Worm (Caenorhabditis elegans) whole organism, L4 larva: ENCODE results near the gene srxa-10.
A peak's percentile ranks its signal among the peaks of the same experiment; 100 is the strongest.

Experiments
- F10B5.3 ChIP-seq: sonication (generic microtip); optimal IDR thresholded peaks from 2 replicates; lab custom pipeline; 2016; ENCODE audit warnings: mild to moderate bottlenecking, missing genetic modification characterization, missing compliant biosample characterization
- F44E2.7 ChIP-seq: fragments of 200-800 bp; sonication (Bioruptor generic); IDR thresholded peaks from 2 replicates; pipeline ENCODE4 v2.1.2; 2022; ENCODE audit warnings: missing genetic modification characterization, missing compliant biosample characterization
- T20F7.1 ChIP-seq: fragments of 200-800 bp; sonication (Bioruptor generic); optimal IDR thresholded peaks from 2 replicates; lab custom pipeline; 2018; ENCODE audit warnings: mild to moderate bottlenecking, missing genetic modification characterization, missing compliant biosample characterization
- T26A8.4 ChIP-seq: fragments of 200-800 bp; sonication (Bioruptor generic); IDR thresholded peaks from 2 replicates; pipeline ENCODE4 v1.3.6; 2022; ENCODE audit warnings: missing genetic modification characterization, missing compliant biosample characterization
- Y75B8A.6 ChIP-seq: fragments of 200-800 bp; sonication (Bioruptor generic); IDR thresholded peaks from 2 replicates; pipeline ENCODE4 v1.3.6; 2022; ENCODE audit warnings: missing genetic modification reagents, missing genetic modification characterization, missing compliant biosample characterization
- ZK337.2 ChIP-seq: fragments of 200-800 bp; sonication (Bioruptor generic); IDR thresholded peaks from 2 replicates; pipeline ENCODE4 v1.3.6; 2022; ENCODE audit warnings: missing genetic modification reagents, missing genetic modification characterization, missing compliant biosample characterization
- ceh-28 ChIP-seq: fragments of 150-350 bp; optimal IDR thresholded peaks from 2 replicates; lab custom pipeline; 2014; ENCODE audit warnings: missing biosample characterization, missing genetic modification reagents, missing genetic modification characterization
- ceh-44 ChIP-seq: fragments of 200-800 bp; sonication (Bioruptor generic); IDR thresholded peaks from 2 replicates; pipeline ENCODE4 v1.3.6; 2022; ENCODE audit warnings: missing genetic modification reagents, missing genetic modification characterization, missing compliant biosample characterization
- ceh-62 ChIP-seq: sonication (generic microtip); optimal IDR thresholded peaks from 2 replicates; lab custom pipeline; 2017; ENCODE audit warnings: missing biosample characterization, missing genetic modification characterization
- cey-2 ChIP-seq: sonication (generic microtip); optimal IDR thresholded peaks from 3 replicates; lab custom pipeline; 2017; ENCODE audit warnings: missing genetic modification characterization, mild to moderate bottlenecking, missing compliant biosample characterization, antibody characterized with exemption, borderline replicate concordance; ENCODE audit not compliant: insufficient read depth
- daf-12 ChIP-seq: fragments of 150-350 bp; optimal IDR thresholded peaks from 2 replicates; lab custom pipeline; 2014; ENCODE audit warnings: missing biosample characterization, missing genetic modification reagents, missing genetic modification characterization
- daf-16 ChIP-seq, 3 experiments: sonication (generic microtip); optimal IDR thresholded peaks; 2 replicates each; lab custom pipeline; 2016 to 2017; ENCODE audit warnings: missing genetic modification characterization in 3 of 3, missing genetic modification reagents in 3 of 3, mild to moderate bottlenecking in 2 of 3, missing compliant biosample characterization in 2 of 3, missing biosample characterization in 1 of 3, moderate library complexity in 1 of 3
- dmd-6 ChIP-seq: fragments of 200-800 bp; sonication (Bioruptor generic); IDR thresholded peaks from 2 replicates; pipeline ENCODE4 v1.3.6; 2022; ENCODE audit warnings: missing genetic modification reagents, missing genetic modification characterization, missing compliant biosample characterization
- dmd-9 ChIP-seq: fragments of 200-800 bp; sonication (Bioruptor generic); IDR thresholded peaks from 2 replicates; pipeline ENCODE4 v1.3.6; 2022; ENCODE audit warnings: missing genetic modification reagents, missing genetic modification characterization, missing compliant biosample characterization
- dpl-1 ChIP-seq: fragments of 150-350 bp; optimal IDR thresholded peaks from 2 replicates; lab custom pipeline; 2014; ENCODE audit warnings: missing biosample characterization, missing genetic modification reagents, missing genetic modification characterization
- dve-1 ChIP-seq: sonication (generic microtip); optimal IDR thresholded peaks from 2 replicates; lab custom pipeline; 2017; ENCODE audit warnings: antibody characterized with exemption, mild to moderate bottlenecking, missing genetic modification characterization, missing compliant biosample characterization; ENCODE audit not compliant: insufficient read depth
- egl-27 ChIP-seq: sonication (generic microtip); optimal IDR thresholded peaks from 3 replicates; lab custom pipeline; 2017; ENCODE audit warnings: missing biosample characterization, missing genetic modification reagents, missing genetic modification characterization
- egl-43 ChIP-seq: fragments of 200-800 bp; sonication (Bioruptor generic); IDR thresholded peaks from 2 replicates; pipeline ENCODE4 v1.3.6; 2022; ENCODE audit warnings: missing genetic modification reagents, missing genetic modification characterization, missing compliant biosample characterization
- hif-1 ChIP-seq, 2 experiments: sonication (generic microtip); optimal IDR thresholded peaks; 2 replicates each; lab custom pipeline; 2016 to 2017; ENCODE audit warnings: missing compliant biosample characterization in 2 of 2, missing genetic modification characterization in 2 of 2, missing genetic modification reagents in 2 of 2, missing genotype in 2 of 2, mild to moderate bottlenecking in 1 of 2
- hlh-11 ChIP-seq: fragments of 200-800 bp; sonication (Bioruptor generic); optimal IDR thresholded peaks from 2 replicates; lab custom pipeline; 2018; ENCODE audit warnings: mild to moderate bottlenecking, missing genetic modification characterization, missing compliant biosample characterization
- hmg-1.1 ChIP-seq: fragments of 200-800 bp; sonication (Bioruptor generic); IDR thresholded peaks from 2 replicates; pipeline ENCODE4 v1.3.6; 2022; ENCODE audit warnings: missing genetic modification reagents, missing genetic modification characterization, missing compliant biosample characterization
- jun-1 ChIP-seq: fragments of 150-350 bp; optimal IDR thresholded peaks from 2 replicates; lab custom pipeline; 2014; ENCODE audit warnings: missing biosample characterization, missing genetic modification reagents, missing genetic modification characterization
- lin-13 ChIP-seq: fragments of 150-350 bp; optimal IDR thresholded peaks from 2 replicates; lab custom pipeline; 2014; ENCODE audit warnings: missing biosample characterization, missing genetic modification reagents, missing genetic modification characterization
- lin-15B ChIP-seq: fragments of 150-350 bp; sonication (generic microtip); optimal IDR thresholded peaks from 3 replicates; lab custom pipeline; 2014; ENCODE audit warnings: missing biosample characterization, missing genetic modification characterization
- lin-38 ChIP-seq: fragments of 200-800 bp; sonication (Bioruptor generic); IDR thresholded peaks from 2 replicates; pipeline ENCODE4 v1.3.6; 2022; ENCODE audit warnings: missing genetic modification reagents, missing genetic modification characterization, missing compliant biosample characterization
- lin-39 ChIP-seq: fragments of 150-350 bp; optimal IDR thresholded peaks from 2 replicates; lab custom pipeline; 2014; ENCODE audit warnings: missing biosample characterization, missing genetic modification reagents, missing genetic modification characterization
- madf-5 ChIP-seq, 2 experiments: fragments of 200-800 bp; sonication (Bioruptor generic); IDR thresholded peaks; 2 replicates each; pipeline ENCODE4 v1.3.6; 2022; ENCODE audit warnings: missing compliant biosample characterization in 2 of 2, missing genetic modification characterization in 2 of 2
- mdl-1 ChIP-seq, 2 experiments: fragments of 150-350 bp in 1 of 2; sonication (generic microtip) in 1 of 2; optimal IDR thresholded peaks; 2 replicates each; lab custom pipeline; 2014 to 2017; ENCODE audit warnings: missing biosample characterization in 2 of 2, missing genetic modification characterization in 2 of 2
- mes-2 ChIP-seq: sonication (generic microtip); optimal IDR thresholded peaks from 2 replicates; lab custom pipeline; 2016; ENCODE audit warnings: missing genotype, mild to moderate bottlenecking, missing genetic modification characterization, missing compliant biosample characterization; ENCODE audit not compliant: poor library complexity, severe bottlenecking
- nhr-10 ChIP-seq: fragments of 150-350 bp; optimal IDR thresholded peaks from 2 replicates; lab custom pipeline; 2014; ENCODE audit warnings: missing biosample characterization, missing genetic modification characterization
- nhr-102 ChIP-seq: sonication (generic microtip); optimal IDR thresholded peaks from 2 replicates; lab custom pipeline; 2016; ENCODE audit warnings: mild to moderate bottlenecking, missing genetic modification characterization, moderate library complexity, missing compliant biosample characterization
- nhr-28 ChIP-seq: fragments of 150-350 bp; optimal IDR thresholded peaks from 2 replicates; lab custom pipeline; 2014; ENCODE audit warnings: missing biosample characterization, missing genetic modification characterization
- nhr-42 ChIP-seq: fragments of 200-800 bp; sonication (Bioruptor generic); IDR thresholded peaks from 2 replicates; pipeline ENCODE4 v1.3.6; 2022; ENCODE audit warnings: missing genetic modification characterization, missing compliant biosample characterization
- nhr-48 ChIP-seq: sonication (generic microtip); optimal IDR thresholded peaks from 2 replicates; lab custom pipeline; 2016; ENCODE audit warnings: mild to moderate bottlenecking, missing genetic modification characterization, missing compliant biosample characterization
- php-3 ChIP-seq: fragments of 200-800 bp; sonication (Bioruptor generic); IDR thresholded peaks from 2 replicates; pipeline ENCODE4 v1.3.6; 2022; ENCODE audit warnings: missing genetic modification reagents, missing genetic modification characterization, missing compliant biosample characterization
- sdz-12 ChIP-seq: fragments of 200-800 bp; sonication (Bioruptor generic); optimal IDR thresholded peaks from 2 replicates; lab custom pipeline; 2018; ENCODE audit warnings: mild to moderate bottlenecking, missing genetic modification characterization, missing compliant biosample characterization
- set-16 ChIP-seq: fragments of 200-800 bp; sonication (Bioruptor generic); IDR thresholded peaks from 2 replicates; pipeline ENCODE4 v1.3.6; 2022; ENCODE audit warnings: missing genetic modification reagents, missing genetic modification characterization, missing compliant biosample characterization
- snpc-1.2 ChIP-seq: fragments of 200-800 bp; sonication (Bioruptor generic); IDR thresholded peaks from 2 replicates; pipeline ENCODE4 v1.3.6; 2022; ENCODE audit warnings: missing genetic modification reagents, missing genetic modification characterization, missing compliant biosample characterization
- snpc-4 ChIP-seq: fragments of 150-350 bp; optimal IDR thresholded peaks from 2 replicates; lab custom pipeline; 2014; ENCODE audit warnings: missing biosample characterization, missing genetic modification characterization
- ztf-11 ChIP-seq: fragments of 150-350 bp; optimal IDR thresholded peaks from 2 replicates; lab custom pipeline; 2014; ENCODE audit warnings: missing biosample characterization, missing genetic modification characterization
- ztf-7 ChIP-seq: fragments of 150-350 bp; optimal IDR thresholded peaks from 2 replicates; lab custom pipeline; 2014; ENCODE audit warnings: missing biosample characterization, missing genetic modification characterization

srxa-10 gene

ce11 chrIII:9825073-9825828 lies 28.9 kb upstream of the srxa-10 start, which contains the start of gene ZK632.9 (continued):
- peak; percentile 70; the same call in 1 of the 2 replicates for TF ChIP-seq Y75B8A.6 (GFP tag; lab: Robert Waterston, UW)
- peak; percentile 26 for TF ChIP-seq ceh-28
- TF ChIP-seq snpc-1.2 (GFP tag; lab: Robert Waterston, UW): 0 out of 2 replicates have a peak, but pooled peaks have one; percentile 34
- peak; percentile 10 for TF ChIP-seq dpl-1 (GFP tag; lab: Kevin White, UChicago)
- no peak for TF ChIP-seq lin-15B (tag; lab: Kevin White, UChicago)
- TF ChIP-seq snpc-4: no peak
- peak; percentile 48 for TF ChIP-seq dmd-6 (GFP tag; lab: Robert Waterston, UW)
- no peak for TF ChIP-seq daf-12 (tag; lab: Kevin White, UChicago)
- no peak for TF ChIP-seq lin-13
- no peak for TF ChIP-seq lin-39 (tag; lab: Kevin White, UChicago)
- peak; percentile 33 for TF ChIP-seq mes-2 (tag; lab: Kevin White, UChicago)
- TF ChIP-seq dve-1 (tag; lab: Kevin White, UChicago): peak; percentile 54
- peak; percentile 63 for TF ChIP-seq nhr-28 (tag; lab: Kevin White, UChicago)
- no peak for TF ChIP-seq lin-38 (GFP tag; lab: Robert Waterston, UW)
- TF ChIP-seq F10B5.3 (tag; lab: Kevin White, UChicago): no peak
- TF ChIP-seq F44E2.7 (GFP tag; lab: Robert Waterston, UW): no peak
- TF ChIP-seq T20F7.1: no peak
- no peak for TF ChIP-seq hif-1 (tag; optimal IDR thresholded peaks at IDR 0.05; lab: Kevin White, UChicago)
- no peak for TF ChIP-seq cey-2
- peak; percentile 41; the same call in 1 of the 2 replicates for TF ChIP-seq T26A8.4 (GFP tag; lab: Robert Waterston, UW)
- no peak for TF ChIP-seq egl-27 (tag; lab: Kevin White, UChicago)
- no peak for TF ChIP-seq daf-16 (GFP tag; optimal IDR thresholded peaks at IDR 0.05; lab: Kevin White, UChicago)
- TF ChIP-seq daf-16 (tag; optimal IDR thresholded peaks at IDR 0.05; lab: Kevin White, UChicago): peak; percentile 94
- TF ChIP-seq nhr-102 (tag; lab: Kevin White, UChicago): no peak
- no peak for TF ChIP-seq ztf-11 (tag; lab: Kevin White, UChicago)
- TF ChIP-seq mdl-1 (tag; optimal IDR thresholded peaks at IDR 0.05; lab: Kevin White, UChicago): no peak
- TF ChIP-seq hmg-1.1: no peak
- TF ChIP-seq set-16: 0 out of 2 replicates have a peak, but pooled peaks have one; percentile 16
- no peak for TF ChIP-seq ceh-44 (GFP tag; lab: Robert Waterston, UW)
- no peak for TF ChIP-seq sdz-12
- TF ChIP-seq jun-1 (tag; lab: Kevin White, UChicago): no peak
- no peak for TF ChIP-seq nhr-10 (tag; lab: Kevin White, UChicago)
- TF ChIP-seq nhr-42 (GFP tag; lab: Robert Waterston, UW): no peak
- TF ChIP-seq madf-5 (GFP tag; IDR thresholded peaks at IDR 0.05; lab: Robert Waterston, UW): no peak
- TF ChIP-seq php-3 (GFP tag; lab: Robert Waterston, UW): no peak
- TF ChIP-seq dmd-9 (GFP tag; lab: Robert Waterston, UW): no peak
- TF ChIP-seq ztf-7: no peak
- TF ChIP-seq nhr-48 (tag; lab: Kevin White, UChicago): no peak
- TF ChIP-seq ZK337.2 (GFP tag; lab: Robert Waterston, UW): no peak
- TF ChIP-seq egl-43 (GFP tag; lab: Robert Waterston, UW): peak; percentile 54
- TF ChIP-seq ceh-62 (tag; lab: Kevin White, UChicago): no peak
- peak; percentile 41 for TF ChIP-seq hlh-11 (tag; lab: Kevin White, UChicago)
